Fruit fly (Drosophila melanogaster) whole organism, pupa: ENCODE data around the gene CG13059.

Source experiments
- CG10348 ChIP-seq: fragments of 200-800 bp; sonication (Bioruptor generic); IDR thresholded peaks from 2 replicates; pipeline ENCODE4 v1.3.6; 2022; ENCODE audit warnings: missing biosample characterization, missing genetic modification characterization
- CG12605 ChIP-seq: fragments of 200-800 bp; sonication (Bioruptor generic); IDR thresholded peaks from 2 replicates; pipeline ENCODE4 v1.3.6; 2022; ENCODE audit warnings: missing biosample characterization, missing genetic modification characterization
- CG13204 ChIP-seq: fragments of 200-800 bp; sonication (Bioruptor generic); optimal IDR thresholded peaks from 2 replicates; lab custom pipeline; 2018; ENCODE audit warnings: missing biosample characterization, mild to moderate bottlenecking, missing genetic modification characterization, moderate library complexity
- CG14655 ChIP-seq: fragments of 200-800 bp; sonication (Bioruptor generic); optimal IDR thresholded peaks from 3 replicates; lab custom pipeline; 2017; ENCODE audit warnings: mild to moderate bottlenecking, missing biosample characterization, missing genetic modification reagents, missing genetic modification characterization
- CG15710 ChIP-seq: fragments of 200-800 bp; sonication (Bioruptor generic); optimal IDR thresholded peaks from 2 replicates; lab custom pipeline; 2018; ENCODE audit warnings: missing biosample characterization, mild to moderate bottlenecking, missing genetic modification characterization, moderate library complexity
- CG17806 ChIP-seq: fragments of 200-800 bp; sonication (Bioruptor generic); optimal IDR thresholded peaks from 2 replicates; lab custom pipeline; 2018; ENCODE audit warnings: missing biosample characterization, mild to moderate bottlenecking, missing genetic modification characterization, moderate library complexity
- CG32121 ChIP-seq: fragments of 200-800 bp; sonication (Bioruptor generic); IDR thresholded peaks from 2 replicates; pipeline ENCODE4 v1.3.6; 2022; ENCODE audit warnings: missing biosample characterization, missing genetic modification characterization
- CG34367 ChIP-seq: fragments of 200-800 bp; sonication (Bioruptor generic); optimal IDR thresholded peaks from 2 replicates; lab custom pipeline; 2018; ENCODE audit warnings: missing biosample characterization, mild to moderate bottlenecking, missing genetic modification characterization
- CG4496 ChIP-seq: fragments of 200-800 bp; sonication (Bioruptor generic); IDR thresholded peaks from 3 replicates; pipeline ENCODE4 v1.3.6; 2022; ENCODE audit warnings: missing biosample characterization, missing genetic modification characterization
- CG8159 ChIP-seq: fragments of 200-800 bp; sonication (Bioruptor generic); optimal IDR thresholded peaks from 3 replicates; lab custom pipeline; 2018; ENCODE audit warnings: missing biosample characterization, mild to moderate bottlenecking, missing genetic modification characterization, moderate library complexity
- CG8301 ChIP-seq: fragments of 200-800 bp; sonication (Bioruptor generic); optimal IDR thresholded peaks from 2 replicates; lab custom pipeline; 2018; ENCODE audit warnings: missing biosample characterization, mild to moderate bottlenecking, missing genetic modification characterization
- CG9948 ChIP-seq: fragments of 200-800 bp; sonication (Bioruptor generic); optimal IDR thresholded peaks from 2 replicates; lab custom pipeline; 2018; ENCODE audit warnings: missing biosample characterization, mild to moderate bottlenecking, missing genetic modification characterization, moderate library complexity
- D1 ChIP-seq: fragments of 200-800 bp; sonication (Bioruptor generic); optimal IDR thresholded peaks from 2 replicates; lab custom pipeline; 2018; ENCODE audit warnings: missing biosample characterization, mild to moderate bottlenecking, missing genetic modification characterization, moderate library complexity
- EcR ChIP-seq: fragments of 200-800 bp; sonication (Bioruptor generic); optimal IDR thresholded peaks from 3 replicates; lab custom pipeline; 2019; ENCODE audit warnings: missing biosample characterization, missing genetic modification characterization, mild to moderate bottlenecking, moderate library complexity, missing genetic modification reagents
- Ets98B ChIP-seq: fragments of 200-800 bp; sonication (Bioruptor generic); IDR thresholded peaks from 2 replicates; pipeline ENCODE4 v1.3.6; 2022; ENCODE audit warnings: missing biosample characterization, missing genetic modification characterization
- Pif1A ChIP-seq: fragments of 200-800 bp; sonication (Bioruptor generic); optimal IDR thresholded peaks from 3 replicates; lab custom pipeline; 2016; ENCODE audit warnings: missing biosample characterization, missing genetic modification characterization
- Pif1B ChIP-seq: fragments of 200-800 bp; sonication (Bioruptor generic); optimal IDR thresholded peaks from 3 replicates; lab custom pipeline; 2016; ENCODE audit warnings: missing biosample characterization, missing genetic modification characterization
- Snoo ChIP-seq: fragments of 200-800 bp; sonication (Bioruptor generic); optimal IDR thresholded peaks from 3 replicates; lab custom pipeline; 2017; ENCODE audit warnings: missing biosample characterization, mild to moderate bottlenecking, missing genetic modification characterization, inconsistent platforms
- fd96Ca ChIP-seq: fragments of 200-800 bp; sonication (Bioruptor generic); IDR thresholded peaks from 3 replicates; pipeline ENCODE4 v1.3.6; 2022; ENCODE audit warnings: missing biosample characterization, missing genetic modification characterization
- gl ChIP-seq: fragments of 200-800 bp; sonication (Bioruptor generic); optimal IDR thresholded peaks from 2 replicates; lab custom pipeline; 2018; ENCODE audit warnings: missing biosample characterization, mild to moderate bottlenecking, missing genetic modification characterization
- rn ChIP-seq: fragments of 200-800 bp; sonication (Bioruptor generic); IDR thresholded peaks from 2 replicates; pipeline ENCODE4 v1.3.6; 2022; ENCODE audit warnings: missing biosample characterization, missing genetic modification characterization

The CG13059 gene

dm6 chr3L:16285346-16285911 is 38.0 kb upstream of the CG13059 start, which contains the start of gene CG13047:
TSS of gene CG13047 (minus strand) at chr3L:16285396.
- TF ChIP-seq CG34367 (tag; lab: Kevin White, UChicago) (peak; percentile 1), CG32121 (GFP tag; lab: Robert Waterston, UW) (no peak), D1 (tag; lab: Kevin White, UChicago) (no peak), rn (GFP tag; lab: Robert Waterston, UW) (no peak), gl (tag; lab: Kevin White, UChicago) (no peak), CG4496 (GFP tag; lab: Robert Waterston, UW) (0 out of 3 replicates have a peak, but pooled peaks have one; percentile 17), CG9948 (peak; percentile 52), CG13204 (no peak), Snoo (no peak), Ets98B (GFP tag; lab: Robert Waterston, UW) (no peak), Pif1A (GFP tag; lab: Kevin White, UChicago) (no peak), CG8301 (no peak), CG14655 (GFP tag; lab: Kevin White, UChicago) (peak; percentile 17), CG17806 (peak; percentile 33), Pif1B (GFP tag; lab: Kevin White, UChicago) (no peak), fd96Ca (GFP tag; lab: Robert Waterston, UW) (no peak), CG10348 (GFP tag; lab: Robert Waterston, UW) (no peak), CG15710 (tag; lab: Kevin White, UChicago) (peak; percentile 29), CG8159 (peak; percentile 55), EcR (GFP tag; lab: Kevin White, UChicago) (no peak), CG12605 (GFP tag; lab: Robert Waterston, UW) (no peak)

dm6 chr3L:16286258-16286657 is 37.2 kb upstream of the CG13059 start:
- TF ChIP-seq CG17806 (peak; percentile 76), rn (GFP tag; lab: Robert Waterston, UW) (no peak), CG15710 (tag; lab: Kevin White, UChicago) (peak; percentile 86), fd96Ca (GFP tag; lab: Robert Waterston, UW) (no peak), gl (tag; lab: Kevin White, UChicago) (peak; percentile 53), CG34367 (tag; lab: Kevin White, UChicago) (peak; percentile 67), EcR (GFP tag; lab: Kevin White, UChicago) (peak; percentile 87), CG13204 (peak; percentile 33), Snoo (peak; percentile 7), CG8159 (peak; percentile 89), Pif1B (GFP tag; lab: Kevin White, UChicago) (peak; percentile 56), CG9948 (peak; percentile 70), CG4496 (GFP tag; lab: Robert Waterston, UW) (no peak), D1 (tag; lab: Kevin White, UChicago) (peak; percentile 62), CG14655 (GFP tag; lab: Kevin White, UChicago) (peak; percentile 27), CG10348 (GFP tag; lab: Robert Waterston, UW) (no peak), CG12605 (GFP tag; lab: Robert Waterston, UW) (no peak), Pif1A (GFP tag; lab: Kevin White, UChicago) (peak; percentile 65), CG32121 (GFP tag; lab: Robert Waterston, UW) (no peak), CG8301 (no peak), Ets98B (GFP tag; lab: Robert Waterston, UW) (no peak)
- TF ChIP-seq, all 21 proteins: peak for 13

- TF ChIP-seq Ets98B (GFP tag; lab: Robert Waterston, UW) (no peak), CG4496 (GFP tag; lab: Robert Waterston, UW) (no peak), CG14655 (GFP tag; lab: Kevin White, UChicago) (no peak), gl (tag; lab: Kevin White, UChicago) (no peak), CG10348 (GFP tag; lab: Robert Waterston, UW) (no peak), D1 (tag; lab: Kevin White, UChicago) (no peak), fd96Ca (GFP tag; lab: Robert Waterston, UW) (no peak), CG15710 (tag; lab: Kevin White, UChicago) (no peak), CG12605 (GFP tag; lab: Robert Waterston, UW) (no peak)
Measured at dm6 chr3L:16288322-16288721, 35.1 kb upstream of the CG13059 start, which contains the start of gene CG13046. TSS of gene CG13046 (minus strand) at chr3L:16288422.

- TF ChIP-seq CG32121 (GFP tag; lab: Robert Waterston, UW), result no peak
- no peak for TF ChIP-seq rn (GFP tag; lab: Robert Waterston, UW)
- TF ChIP-seq CG13204, result no peak
- TF ChIP-seq gl (tag; lab: Kevin White, UChicago), result no peak
- TF ChIP-seq CG10348 (GFP tag; lab: Robert Waterston, UW), result no peak
- no peak for TF ChIP-seq Pif1B (GFP tag; lab: Kevin White, UChicago)
- TF ChIP-seq CG12605 (GFP tag; lab: Robert Waterston, UW), result no peak
- TF ChIP-seq CG17806, result peak; percentile 22
- peak; percentile 3 for TF ChIP-seq CG34367 (tag; lab: Kevin White, UChicago)
- no peak for TF ChIP-seq EcR (GFP tag; lab: Kevin White, UChicago)
- TF ChIP-seq CG15710 (tag; lab: Kevin White, UChicago), result peak; percentile 5
- peak; percentile 10 for TF ChIP-seq CG8159
- TF ChIP-seq D1 (tag; lab: Kevin White, UChicago), result no peak
- TF ChIP-seq CG8301, result no peak
- no peak for TF ChIP-seq fd96Ca (GFP tag; lab: Robert Waterston, UW)
- no peak for TF ChIP-seq CG4496 (GFP tag; lab: Robert Waterston, UW)
- peak; percentile 25 for TF ChIP-seq Pif1A (GFP tag; lab: Kevin White, UChicago)
- peak; percentile 52 for TF ChIP-seq CG14655 (GFP tag; lab: Kevin White, UChicago)
- peak; percentile 32 for TF ChIP-seq CG9948
- TF ChIP-seq Ets98B (GFP tag; lab: Robert Waterston, UW), result no peak
- no peak for TF ChIP-seq Snoo
Measured at dm6 chr3L:16289067-16289466, 34.4 kb upstream of the CG13059 start.

dm6 chr3L:16290850-16291249 is 32.6 kb upstream of the CG13059 start, which contains the start of gene CG13045:
TSS of gene CG13045 (minus strand) at chr3L:16290950.
- no peak for TF ChIP-seq Pif1A (GFP tag; lab: Kevin White, UChicago)
- no peak for TF ChIP-seq fd96Ca (GFP tag; lab: Robert Waterston, UW)
- TF ChIP-seq CG34367 (tag; lab: Kevin White, UChicago), result no peak
- TF ChIP-seq EcR (GFP tag; lab: Kevin White, UChicago), result no peak
- no peak for TF ChIP-seq CG10348 (GFP tag; lab: Robert Waterston, UW)
- TF ChIP-seq CG13204, result no peak
- no peak for TF ChIP-seq CG8301
- no peak for TF ChIP-seq CG15710 (tag; lab: Kevin White, UChicago)
- no peak for TF ChIP-seq CG4496 (GFP tag; lab: Robert Waterston, UW)
- TF ChIP-seq D1 (tag; lab: Kevin White, UChicago), result no peak
- TF ChIP-seq gl (tag; lab: Kevin White, UChicago), result no peak
- TF ChIP-seq CG32121 (GFP tag; lab: Robert Waterston, UW), result no peak
- no peak for TF ChIP-seq CG12605 (GFP tag; lab: Robert Waterston, UW)
- no peak for TF ChIP-seq Pif1B (GFP tag; lab: Kevin White, UChicago)
